Fruit fly (Drosophila melanogaster) whole organism, embryonic: Measurements from ENCODE around the gene CG14362.

ENCODE experiments used
- Awh ChIP-seq: fragments of 200-800 bp; sonication (Bioruptor generic); IDR thresholded peaks from 2 replicates; pipeline ENCODE4, ENCODE4 v1.3.6; 2022; ENCODE audit warnings: missing biosample characterization, missing genetic modification characterization
- CG10959 ChIP-seq: fragments of 200-800 bp; sonication (Bioruptor generic); IDR thresholded peaks from 2 replicates; pipeline ENCODE4 v1.3.6; 2022; ENCODE audit warnings: missing biosample characterization, missing genetic modification characterization
- CG11085 ChIP-seq: fragments of 200-800 bp; sonication (Bioruptor generic); IDR thresholded peaks from 2 replicates; pipeline ENCODE4 v1.3.6; 2022; ENCODE audit warnings: missing biosample characterization, missing genetic modification characterization
- CG11560 ChIP-seq: fragments of 200-800 bp; sonication (Bioruptor generic); IDR thresholded peaks from 3 replicates; pipeline ENCODE4 v1.3.6; 2022; ENCODE audit warnings: missing biosample characterization, missing genetic modification characterization
- CG12236 ChIP-seq: fragments of 200-800 bp; sonication (Bioruptor generic); optimal IDR thresholded peaks from 2 replicates; lab custom pipeline; 2016; ENCODE audit warnings: missing biosample characterization, missing genetic modification characterization
- CG12659 ChIP-seq: fragments of 200-800 bp; sonication (Bioruptor generic); optimal IDR thresholded peaks from 3 replicates; lab custom pipeline; 2017; ENCODE audit warnings: mild to moderate bottlenecking, missing biosample characterization, missing genetic modification reagents, missing genetic modification characterization
- CG13624 ChIP-seq: fragments of 200-800 bp; sonication (Bioruptor generic); optimal IDR thresholded peaks from 2 replicates; lab custom pipeline; 2016; ENCODE audit warnings: missing biosample characterization, missing genetic modification characterization
- CG17186 ChIP-seq: fragments of 200-800 bp; sonication (Bioruptor generic); optimal IDR thresholded peaks from 3 replicates; lab custom pipeline; 2017; ENCODE audit warnings: missing biosample characterization, missing genetic modification reagents, missing genetic modification characterization
- CG18262 ChIP-seq: fragments of 200-800 bp; optimal IDR thresholded peaks from 3 replicates; lab custom pipeline; 2019; ENCODE audit warnings: missing biosample characterization, mild to moderate bottlenecking, missing genetic modification characterization, moderate library complexity
- CG2678 ChIP-seq: fragments of 200-800 bp; sonication (Bioruptor generic); optimal IDR thresholded peaks from 3 replicates; lab custom pipeline; 2019; ENCODE audit warnings: missing biosample characterization, mild to moderate bottlenecking, missing genetic modification characterization, moderate library complexity
- CG33213 ChIP-seq: fragments of 200-800 bp; sonication (Bioruptor generic); optimal IDR thresholded peaks from 3 replicates; lab custom pipeline; 2016; ENCODE audit warnings: missing biosample characterization, missing genetic modification characterization
- CG4328 ChIP-seq: fragments of 200-800 bp; sonication (Bioruptor generic); optimal IDR thresholded peaks from 3 replicates; lab custom pipeline; 2017; ENCODE audit warnings: missing biosample characterization, missing genetic modification reagents, missing genetic modification characterization
- CG4424 ChIP-seq: fragments of 200-800 bp; sonication (Bioruptor generic); optimal IDR thresholded peaks from 3 replicates; lab custom pipeline; 2016; ENCODE audit warnings: missing biosample characterization, missing genetic modification characterization
- CG5953 ChIP-seq: fragments of 200-800 bp; sonication (Bioruptor generic); IDR thresholded peaks from 2 replicates; pipeline ENCODE4 v1.3.6; 2022; ENCODE audit warnings: missing biosample characterization, missing genetic modification characterization
- CG6175 ChIP-seq: fragments of 200-800 bp; sonication (Bioruptor generic); IDR thresholded peaks from 3 replicates; pipeline ENCODE4 v1.3.6; 2022; ENCODE audit warnings: missing biosample characterization, missing genetic modification characterization
- CG6654 ChIP-seq: fragments of 200-800 bp; sonication (Bioruptor generic); optimal IDR thresholded peaks from 2 replicates; lab custom pipeline; 2017; ENCODE audit warnings: missing biosample characterization, mild to moderate bottlenecking, missing genetic modification characterization
- CG6689 ChIP-seq: fragments of 200-800 bp; sonication (Bioruptor generic); IDR thresholded peaks from 2 replicates; pipeline ENCODE4 v1.3.6; 2022; ENCODE audit warnings: missing biosample characterization, missing genetic modification characterization
- CG7271 ChIP-seq: fragments of 200-800 bp; sonication (Bioruptor generic); optimal IDR thresholded peaks from 2 replicates; lab custom pipeline; 2018; ENCODE audit warnings: missing biosample characterization, mild to moderate bottlenecking, missing genetic modification characterization, moderate library complexity
- CG7357 ChIP-seq: fragments of 200-800 bp; sonication (Bioruptor generic); IDR thresholded peaks from 3 replicates; pipeline ENCODE4 v1.3.6; 2022; ENCODE audit warnings: missing biosample characterization, missing genetic modification characterization
- CG7987 ChIP-seq: fragments of 200-800 bp; sonication (Bioruptor generic); optimal IDR thresholded peaks from 2 replicates; lab custom pipeline; 2018; ENCODE audit warnings: missing biosample characterization, mild to moderate bottlenecking, missing genetic modification characterization, moderate library complexity
- CG8388 ChIP-seq: fragments of 200-800 bp; sonication (Bioruptor generic); optimal IDR thresholded peaks from 2 replicates; lab custom pipeline; 2019; ENCODE audit warnings: missing biosample characterization, mild to moderate bottlenecking, missing genetic modification characterization, moderate library complexity
- CG9817 ChIP-seq: fragments of 200-800 bp; sonication (Bioruptor generic); optimal IDR thresholded peaks from 2 replicates; lab custom pipeline; 2018; ENCODE audit warnings: missing biosample characterization, mild to moderate bottlenecking, missing genetic modification characterization, moderate library complexity
- Chrac-16 ChIP-seq: fragments of 200-800 bp; sonication (Bioruptor generic); optimal IDR thresholded peaks from 3 replicates; lab custom pipeline; 2016; ENCODE audit warnings: missing biosample characterization, missing genetic modification characterization
- E2f1 ChIP-seq: fragments of 200-800 bp; sonication (Bioruptor generic); IDR thresholded peaks from 2 replicates; pipeline ENCODE4 v1.3.6; 2022; ENCODE audit warnings: missing biosample characterization, missing genetic modification characterization
- Eip74EF ChIP-seq, 2 experiments: fragments of 200-800 bp in 1 of 2; fragments of >200 bp in 1 of 2; sonication (Bioruptor generic) in 1 of 2; optimal IDR thresholded peaks; 2 replicates each; lab custom pipeline; 2017 to 2019; ENCODE audit warnings: missing biosample characterization in 2 of 2, missing genetic modification characterization in 2 of 2, mild to moderate bottlenecking in 1 of 2, moderate library complexity in 1 of 2
- Fer3 ChIP-seq: fragments of 200-800 bp; sonication (Bioruptor generic); optimal IDR thresholded peaks from 2 replicates; lab custom pipeline; 2018; ENCODE audit warnings: missing biosample characterization, mild to moderate bottlenecking, missing genetic modification characterization, moderate library complexity
- HLH4C ChIP-seq: fragments of 200-800 bp; sonication (Bioruptor generic); IDR thresholded peaks from 3 replicates; pipeline ENCODE4 v1.3.6; 2022; ENCODE audit warnings: missing biosample characterization, missing genetic modification characterization; ENCODE audit not compliant: partially characterized antibody
- NFAT ChIP-seq: fragments of 200-800 bp; sonication (Bioruptor generic); IDR thresholded peaks from 2 replicates; pipeline ENCODE4 v1.3.6; 2022; ENCODE audit warnings: missing biosample characterization, missing genetic modification characterization
- Ptx1 ChIP-seq: fragments of 200-800 bp; sonication (Bioruptor generic); IDR thresholded peaks from 2 replicates; pipeline ENCODE4 v1.3.6; 2022; ENCODE audit warnings: missing biosample characterization, missing genetic modification characterization
- Xbp1 ChIP-seq: fragments of 200-800 bp; sonication (Bioruptor generic); optimal IDR thresholded peaks from 3 replicates; lab custom pipeline; 2016; ENCODE audit warnings: missing biosample characterization, mild to moderate bottlenecking, missing genetic modification characterization
- ab ChIP-seq: fragments of 200-800 bp; sonication (Bioruptor generic); optimal IDR thresholded peaks from 2 replicates; lab custom pipeline; 2016; ENCODE audit warnings: missing biosample characterization, missing genetic modification characterization
- ase ChIP-seq: fragments of 200-800 bp; sonication (Bioruptor generic); IDR thresholded peaks from 3 replicates; pipeline ENCODE4 v1.3.6; 2022; ENCODE audit warnings: missing biosample characterization, missing genetic modification characterization
- ato ChIP-seq: fragments of 200-800 bp; sonication (Bioruptor generic); IDR thresholded peaks from 2 replicates; pipeline ENCODE4 v1.3.6; 2022; ENCODE audit warnings: missing biosample characterization, missing genetic modification characterization; ENCODE audit not compliant: partially characterized antibody
- az2 ChIP-seq: fragments of 200-800 bp; sonication (Bioruptor generic); optimal IDR thresholded peaks from 3 replicates; lab custom pipeline; 2016; ENCODE audit warnings: missing biosample characterization, missing genetic modification characterization
- btn ChIP-seq: fragments of 200-800 bp; sonication (Bioruptor generic); optimal IDR thresholded peaks from 2 replicates; lab custom pipeline; 2016; ENCODE audit warnings: missing biosample characterization, missing genetic modification characterization
- esg ChIP-seq: fragments of 200-800 bp; sonication (Bioruptor generic); conservative IDR thresholded peaks from 2 replicates; pipeline ENCODE4 v1.3.6; 2022; ENCODE audit warnings: missing biosample characterization, missing genetic modification characterization
- eyg ChIP-seq: fragments of 200-800 bp; sonication (Bioruptor generic); optimal IDR thresholded peaks from 3 replicates; lab custom pipeline; 2016; ENCODE audit warnings: missing biosample characterization, missing genetic modification characterization
- gcm2 ChIP-seq: fragments of 200-800 bp; sonication (Bioruptor generic); optimal IDR thresholded peaks from 2 replicates; lab custom pipeline; 2016; ENCODE audit warnings: missing biosample characterization, missing genetic modification characterization
- gem ChIP-seq: fragments of 200-800 bp; sonication (Bioruptor generic); optimal IDR thresholded peaks from 2 replicates; lab custom pipeline; 2019; ENCODE audit warnings: missing biosample characterization, mild to moderate bottlenecking, missing genetic modification characterization, moderate library complexity
- gro ChIP-seq: fragments of 200-800 bp; sonication (Bioruptor generic); optimal IDR thresholded peaks from 2 replicates; lab custom pipeline; 2016; ENCODE audit warnings: missing biosample characterization, missing genetic modification characterization
- lab ChIP-seq: fragments of 200-800 bp; sonication (Bioruptor generic); optimal IDR thresholded peaks from 3 replicates; lab custom pipeline; 2017; ENCODE audit warnings: missing biosample characterization, missing genetic modification characterization, mild to moderate bottlenecking, moderate library complexity, missing genetic modification reagents
- mirr ChIP-seq: fragments of 200-800 bp; sonication (Bioruptor generic); optimal IDR thresholded peaks from 3 replicates; lab custom pipeline; 2018; ENCODE audit warnings: missing biosample characterization, mild to moderate bottlenecking, missing genetic modification characterization
- pros ChIP-seq: fragments of 200-800 bp; sonication (Bioruptor generic); optimal IDR thresholded peaks from 3 replicates; lab custom pipeline; 2019; ENCODE audit warnings: missing biosample characterization, mild to moderate bottlenecking, missing genetic modification characterization, moderate library complexity
- sima ChIP-seq: fragments of 200-800 bp; sonication (Bioruptor generic); optimal IDR thresholded peaks from 2 replicates; lab custom pipeline; 2016; ENCODE audit warnings: missing biosample characterization, missing genetic modification characterization
- so ChIP-seq: fragments of 200-800 bp; sonication (Bioruptor generic); IDR thresholded peaks from 3 replicates; pipeline ENCODE4 v1.3.6; 2022; ENCODE audit warnings: missing biosample characterization, missing genetic modification characterization
- sug ChIP-seq: fragments of 200-800 bp; optimal IDR thresholded peaks from 2 replicates; lab custom pipeline; 2019; ENCODE audit warnings: missing biosample characterization, mild to moderate bottlenecking, missing genetic modification characterization, moderate library complexity
- tap ChIP-seq: fragments of 200-800 bp; optimal IDR thresholded peaks from 3 replicates; lab custom pipeline; 2019; ENCODE audit warnings: missing biosample characterization, mild to moderate bottlenecking, missing genetic modification characterization, moderate library complexity
- tio ChIP-seq: fragments of 200-800 bp; sonication (Bioruptor generic); optimal IDR thresholded peaks from 2 replicates; lab custom pipeline; 2017; ENCODE audit warnings: missing biosample characterization, missing genetic modification characterization, inconsistent platforms
- trem ChIP-seq: fragments of 200-800 bp; optimal IDR thresholded peaks from 3 replicates; lab custom pipeline; 2019; ENCODE audit warnings: missing biosample characterization, mild to moderate bottlenecking, missing genetic modification characterization, moderate library complexity

The CG14362 gene

dm6 chr3R:13817480-13818305 lies 37.6 kb downstream of the CG14362 start (continued):
- TF ChIP-seq ab (no peak), ato (GFP tag; lab: Robert Waterston, UW) (no peak), CG6654 (GFP tag; lab: Kevin White, UChicago) (peak; percentile 83), az2 (GFP tag; lab: Kevin White, UChicago) (peak; percentile 73), CG12236 (GFP tag; lab: Kevin White, UChicago) (peak; percentile 37), CG13624 (GFP tag; lab: Kevin White, UChicago) (peak; percentile 16), btn (no peak), gro (no peak), CG12659 (GFP tag; lab: Kevin White, UChicago) (peak; percentile 51), CG18262 (tag; lab: Kevin White, UChicago) (peak; percentile 86), CG4424 (peak; percentile 65), CG2678 (peak; percentile 80), trem (peak; percentile 37), Ptx1 (GFP tag; lab: Robert Waterston, UW) (peak; percentile 77), CG7271 (tag; lab: Kevin White, UChicago) (no peak), esg (GFP tag; lab: Robert Waterston, UW) (peak; percentile 39), CG10959 (no peak), lab (GFP tag; lab: Kevin White, UChicago) (peak; percentile 47), CG7987 (no peak), CG6175 (GFP tag; lab: Robert Waterston, UW) (no peak), CG4328 (GFP tag; lab: Kevin White, UChicago) (peak; percentile 22), Eip74EF (GFP tag; optimal IDR thresholded peaks at IDR 0.05; lab: Kevin White, UChicago) (peak in 1 of 2 experiments; percentile 80), E2f1 (GFP tag; lab: Robert Waterston, UW) (0 out of 2 replicates have a peak, but pooled peaks have one; percentile 14), Awh (GFP tag; lab: Robert Waterston, UW) (peak; percentile 14; the same call in 1 of the 2 replicates), ase (GFP tag; lab: Robert Waterston, UW) (peak; percentile 49; the same call in 1 of the 3 replicates), mirr (no peak), tio (GFP tag; lab: Kevin White, UChicago) (peak; percentile 49), CG6689 (GFP tag; lab: Robert Waterston, UW) (peak; percentile 53), CG5953 (GFP tag; lab: Robert Waterston, UW) (peak; percentile 41), CG9817 (tag; lab: Kevin White, UChicago) (peak; percentile 39), CG8388 (GFP tag; lab: Kevin White, UChicago) (peak; percentile 81), CG17186 (peak; percentile 10), HLH4C (no peak), NFAT (GFP tag; lab: Robert Waterston, UW) (no peak), tap (tag; lab: Kevin White, UChicago) (peak; percentile 45), so (GFP tag; lab: Robert Waterston, UW) (0 out of 3 replicates have a peak, but pooled peaks have one; percentile 9), sug (tag; lab: Kevin White, UChicago) (peak; percentile 18), Chrac-16 (peak; percentile 29), CG7357 (GFP tag; lab: Robert Waterston, UW) (peak; percentile 49; the same call in 2 of the 3 replicates), CG33213 (GFP tag; lab: Kevin White, UChicago) (no peak), eyg (GFP tag; lab: Kevin White, UChicago) (no peak), Fer3 (peak; percentile 5), pros (GFP tag; lab: Kevin White, UChicago) (peak; percentile 87), Xbp1 (GFP tag; lab: Kevin White, UChicago) (peak; percentile 61), gem (tag; lab: Kevin White, UChicago) (peak; percentile 85), gcm2 (GFP tag; lab: Kevin White, UChicago) (no peak), CG11085 (no peak), sima (GFP tag; lab: Kevin White, UChicago) (no peak), CG11560 (tag; lab: Robert Waterston, UW) (no peak)
